Worm (Caenorhabditis elegans) whole organism, L3 larva: Measurements from ENCODE around the gene Y42A5A.1.

Source experiments
- R02D3.7 ChIP-seq: fragments of 150-350 bp; optimal IDR thresholded peaks from 2 replicates; lab custom pipeline; 2014; ENCODE audit warnings: missing biosample characterization, missing genetic modification characterization
- ZK546.5 ChIP-seq: sonication (generic microtip); optimal IDR thresholded peaks from 2 replicates; lab custom pipeline; 2017; ENCODE audit warnings: missing biosample characterization, missing genetic modification characterization
- aly-2 ChIP-seq: fragments of 150-350 bp; optimal IDR thresholded peaks from 2 replicates; lab custom pipeline; 2014; ENCODE audit warnings: missing biosample characterization, missing genetic modification characterization
- ama-1 ChIP-seq: fragments of 150-350 bp; optimal IDR thresholded peaks from 2 replicates; lab custom pipeline; 2018
- ceh-16 ChIP-seq: sonication (generic microtip); optimal IDR thresholded peaks from 2 replicates; lab custom pipeline; 2017; ENCODE audit warnings: missing biosample characterization, missing genetic modification characterization
- ceh-82 ChIP-seq: fragments of 150-350 bp; optimal IDR thresholded peaks from 2 replicates; lab custom pipeline; 2014; ENCODE audit warnings: missing biosample characterization, missing genetic modification characterization
- ceh-9 ChIP-seq: sonication (generic microtip); optimal IDR thresholded peaks from 2 replicates; lab custom pipeline; 2018; ENCODE audit warnings: missing biosample characterization, missing genetic modification characterization
- daf-12 ChIP-seq: fragments of 150-350 bp; optimal IDR thresholded peaks from 2 replicates; lab custom pipeline; 2014; ENCODE audit warnings: missing biosample characterization, missing genetic modification reagents, missing genetic modification characterization
- egl-27 ChIP-seq: sonication (generic microtip); optimal IDR thresholded peaks from 4 replicates; lab custom pipeline; 2017; ENCODE audit warnings: missing biosample characterization, missing genetic modification reagents, missing genetic modification characterization
- egl-5 ChIP-seq: fragments of 150-350 bp; optimal IDR thresholded peaks from 2 replicates; lab custom pipeline; 2017; ENCODE audit warnings: missing biosample characterization, missing genetic modification reagents, missing genetic modification characterization, inconsistent platforms
- elt-1 ChIP-seq: fragments of 150-350 bp; optimal IDR thresholded peaks from 2 replicates; lab custom pipeline; 2014; ENCODE audit warnings: missing biosample characterization, missing genetic modification characterization
- elt-2 ChIP-seq: sonication (generic microtip); optimal IDR thresholded peaks from 2 replicates; lab custom pipeline; 2016; ENCODE audit warnings: missing genetic modification reagents, mild to moderate bottlenecking, missing genetic modification characterization, missing compliant biosample characterization
- elt-3 ChIP-seq, 3 experiments: fragments of 150-350 bp in 1 of 3; sonication (generic microtip) in 2 of 3; optimal IDR thresholded peaks; 2 replicates in 2 of 3; 4 replicates in 1 of 3; lab custom pipeline; 2014 to 2017; ENCODE audit warnings: missing biosample characterization in 3 of 3, missing genetic modification characterization in 3 of 3
- eor-1 ChIP-seq, 2 experiments: fragments of 150-350 bp; optimal IDR thresholded peaks; 2 replicates each; lab custom pipeline; 2014 to 2018; ENCODE audit warnings: missing biosample characterization in 2 of 2, missing genetic modification characterization in 2 of 2
- fkh-10 ChIP-seq: sonication (generic microtip); optimal IDR thresholded peaks from 2 replicates; lab custom pipeline; 2017; ENCODE audit warnings: missing biosample characterization, missing genetic modification reagents, missing genetic modification characterization
- fkh-2 ChIP-seq: fragments of 150-350 bp; optimal IDR thresholded peaks from 2 replicates; lab custom pipeline; 2014; ENCODE audit warnings: missing biosample characterization, missing genetic modification reagents, missing genetic modification characterization
- fos-1 ChIP-seq: fragments of 150-350 bp; optimal IDR thresholded peaks from 2 replicates; lab custom pipeline; 2014; ENCODE audit warnings: missing biosample characterization, missing genetic modification characterization
- hmg-11 ChIP-seq: sonication (generic microtip); optimal IDR thresholded peaks from 2 replicates; lab custom pipeline; 2016; ENCODE audit warnings: missing genetic modification characterization, missing compliant biosample characterization
- jun-1 ChIP-seq: fragments of 150-350 bp; optimal IDR thresholded peaks from 2 replicates; lab custom pipeline; 2014; ENCODE audit warnings: missing biosample characterization, missing genetic modification reagents, missing genetic modification characterization
- lin-15B ChIP-seq: fragments of 150-350 bp; optimal IDR thresholded peaks from 2 replicates; lab custom pipeline; 2014; ENCODE audit warnings: missing biosample characterization, missing genetic modification characterization
- lin-39 ChIP-seq: fragments of 150-350 bp; optimal IDR thresholded peaks from 2 replicates; lab custom pipeline; 2018; ENCODE audit warnings: missing biosample characterization, missing genetic modification reagents, missing genetic modification characterization
- lsy-12 ChIP-seq: sonication (generic microtip); optimal IDR thresholded peaks from 2 replicates; lab custom pipeline; 2016; ENCODE audit warnings: mild to moderate bottlenecking, missing genetic modification characterization, missing compliant biosample characterization
- mdl-1 ChIP-seq: fragments of 150-350 bp; optimal IDR thresholded peaks from 2 replicates; lab custom pipeline; 2014; ENCODE audit warnings: missing biosample characterization, missing genetic modification characterization
- mml-1 ChIP-seq: fragments of 150-350 bp; sonication (generic microtip); optimal IDR thresholded peaks from 3 replicates; lab custom pipeline; 2014; ENCODE audit warnings: missing biosample characterization, missing genetic modification characterization
- nfya-1 ChIP-seq: sonication (generic microtip); optimal IDR thresholded peaks from 2 replicates; lab custom pipeline; 2017; ENCODE audit warnings: missing genetic modification characterization, mild to moderate bottlenecking, missing compliant biosample characterization, antibody characterized with exemption, moderate library complexity; ENCODE audit not compliant: insufficient read depth
- nhr-11 ChIP-seq: fragments of 150-350 bp; optimal IDR thresholded peaks from 2 replicates; lab custom pipeline; 2014; ENCODE audit warnings: missing biosample characterization, missing genetic modification characterization
- nhr-12 ChIP-seq: fragments of 150-350 bp; optimal IDR thresholded peaks from 2 replicates; lab custom pipeline; 2014; ENCODE audit warnings: missing biosample characterization, missing genetic modification characterization
- nhr-237 ChIP-seq: fragments of 150-350 bp; optimal IDR thresholded peaks from 2 replicates; lab custom pipeline; 2014; ENCODE audit warnings: missing biosample characterization, missing genetic modification characterization
- nhr-25 ChIP-seq: sonication (generic microtip); optimal IDR thresholded peaks from 2 replicates; lab custom pipeline; 2017; ENCODE audit warnings: missing biosample characterization, missing genetic modification characterization
- nhr-28 ChIP-seq: fragments of 150-350 bp; optimal IDR thresholded peaks from 2 replicates; lab custom pipeline; 2014; ENCODE audit warnings: missing biosample characterization, missing genetic modification characterization
- nhr-43 ChIP-seq: sonication (generic microtip); optimal IDR thresholded peaks from 2 replicates; lab custom pipeline; 2016; ENCODE audit warnings: mild to moderate bottlenecking, missing genetic modification characterization, missing compliant biosample characterization; ENCODE audit not compliant: poor library complexity, severe bottlenecking
- nhr-67 ChIP-seq: fragments of 150-350 bp; optimal IDR thresholded peaks from 2 replicates; lab custom pipeline; 2014; ENCODE audit warnings: missing biosample characterization, missing genetic modification characterization
- nhr-76 ChIP-seq: fragments of 150-350 bp; sonication (generic microtip); optimal IDR thresholded peaks from 5 replicates; lab custom pipeline; 2014; ENCODE audit warnings: missing biosample characterization, missing genetic modification characterization
- nhr-77 ChIP-seq: fragments of 150-350 bp; optimal IDR thresholded peaks from 2 replicates; lab custom pipeline; 2014; ENCODE audit warnings: missing biosample characterization, missing genetic modification characterization
- pha-4 ChIP-seq: fragments of 150-350 bp; optimal IDR thresholded peaks from 2 replicates; lab custom pipeline; 2014; ENCODE audit warnings: missing biosample characterization, missing genetic modification reagents, missing genetic modification characterization
- pqm-1 ChIP-seq: fragments of 150-350 bp; optimal IDR thresholded peaks from 2 replicates; lab custom pipeline; 2017; ENCODE audit warnings: missing biosample characterization, missing genetic modification characterization, inconsistent platforms
- sea-2 ChIP-seq: fragments of 150-350 bp; sonication (generic microtip); optimal IDR thresholded peaks from 4 replicates; lab custom pipeline; 2014; ENCODE audit warnings: missing biosample characterization, missing genetic modification reagents, missing genetic modification characterization
- skn-1 ChIP-seq: fragments of 150-350 bp; optimal IDR thresholded peaks from 2 replicates; lab custom pipeline; 2014; ENCODE audit warnings: missing biosample characterization, missing genetic modification characterization
- snpc-4 ChIP-seq: fragments of 150-350 bp; optimal IDR thresholded peaks from 2 replicates; lab custom pipeline; 2014; ENCODE audit warnings: missing biosample characterization, missing genetic modification characterization
- unc-39 ChIP-seq: sonication (generic microtip); optimal IDR thresholded peaks from 4 replicates; lab custom pipeline; 2017; ENCODE audit warnings: missing biosample characterization, missing genetic modification characterization
- unc-62 ChIP-seq: fragments of 150-350 bp; sonication (generic microtip); optimal IDR thresholded peaks from 4 replicates; lab custom pipeline; 2014; ENCODE audit warnings: missing biosample characterization, missing genetic modification reagents, missing genetic modification characterization
- zag-1 ChIP-seq: fragments of 150-350 bp; optimal IDR thresholded peaks from 2 replicates; lab custom pipeline; 2014; ENCODE audit warnings: missing biosample characterization, missing genetic modification characterization

Y42A5A.1 gene

ce11 chrV:11078104-11078724 lies 9.5 kb upstream of the Y42A5A.1 start, which contains the start of gene act-2 (continued):
- TF ChIP-seq nhr-77 = no peak
- no peak for TF ChIP-seq nhr-67
- TF ChIP-seq lin-39 (tag; lab: Kevin White, UChicago) = peak; percentile 74

ce11 chrV:11078874-11079273 lies 8.9 kb upstream of the Y42A5A.1 start:
- TF ChIP-seq sea-2 = no peak
- no peak for TF ChIP-seq nhr-12 (tag; lab: Kevin White, UChicago)
- no peak for TF ChIP-seq ama-1 (lab: Kevin White, UChicago)
- TF ChIP-seq ceh-16 (tag; lab: Kevin White, UChicago) = no peak
- no peak for TF ChIP-seq nhr-76 (tag; lab: Kevin White, UChicago)
- TF ChIP-seq eor-1 (tag; optimal IDR thresholded peaks at IDR 0.05; lab: Kevin White, UChicago) = no peak
- TF ChIP-seq nhr-25 (tag; lab: Kevin White, UChicago) = no peak
- TF ChIP-seq R02D3.7 = no peak
- TF ChIP-seq nhr-28 = no peak
- no peak for TF ChIP-seq aly-2
- no peak for TF ChIP-seq skn-1
- no peak for TF ChIP-seq ceh-82 (tag; lab: Kevin White, UChicago)
- no peak for TF ChIP-seq elt-1 (tag; lab: Kevin White, UChicago)
- TF ChIP-seq zag-1 = no peak
- no peak for TF ChIP-seq egl-5
- TF ChIP-seq elt-2 (tag; lab: Kevin White, UChicago) = no peak
- TF ChIP-seq nfya-1 = no peak
- TF ChIP-seq unc-62 (GFP tag; lab: Kevin White, UChicago) = no peak
- TF ChIP-seq nhr-77 = no peak

ce11 chrV:11080345-11081102 lies 7.2 kb upstream of the Y42A5A.1 start, which contains the start of gene act-1:
act-1 (plus strand) TSS chrV:11081052.
- TF ChIP-seq nhr-28 (no peak), eor-1 (tag; optimal IDR thresholded peaks at IDR 0.05; lab: Kevin White, UChicago) (no peak), elt-3 (tag; optimal IDR thresholded peaks at IDR 0.05; lab: Kevin White, UChicago) (no peak), nhr-76 (tag; lab: Kevin White, UChicago) (no peak), ZK546.5 (no peak), hmg-11 (tag; lab: Kevin White, UChicago) (peak; percentile 31), fos-1 (peak; percentile 32), ama-1 (lab: Kevin White, UChicago) (peak; percentile 6), lin-15B (no peak), pha-4 (tag; lab: Kevin White, UChicago) (peak; percentile 44), nhr-67 (no peak), ceh-9 (tag; lab: Kevin White, UChicago) (no peak), nfya-1 (peak; percentile 80), elt-2 (tag; lab: Kevin White, UChicago) (peak; percentile 89), jun-1 (tag; lab: Kevin White, UChicago) (peak; percentile 40), pqm-1 (tag; lab: Kevin White, UChicago) (peak; percentile 78), nhr-11 (tag; lab: Kevin White, UChicago) (peak; percentile 65)
- TF ChIP-seq, all 47 proteins: peak for 9

- no peak for TF ChIP-seq elt-1 (tag; lab: Kevin White, UChicago)
- TF ChIP-seq nhr-67 = no peak
- no peak for TF ChIP-seq lsy-12
- TF ChIP-seq nhr-28 = no peak
- no peak for TF ChIP-seq nhr-237
- TF ChIP-seq elt-2 (tag; lab: Kevin White, UChicago) = no peak
- TF ChIP-seq egl-5 = no peak
- TF ChIP-seq unc-39 (tag; lab: Kevin White, UChicago) = no peak
- no peak for TF ChIP-seq daf-12 (tag; lab: Kevin White, UChicago)
- no peak for TF ChIP-seq ceh-82 (tag; lab: Kevin White, UChicago)
- no peak for TF ChIP-seq mml-1 (tag; lab: Kevin White, UChicago)
- peak; percentile 12 for TF ChIP-seq nfya-1
- no peak for TF ChIP-seq R02D3.7
- TF ChIP-seq fkh-10 (GFP tag; lab: Kevin White, UChicago) = no peak
- TF ChIP-seq elt-3 (tag; optimal IDR thresholded peaks at IDR 0.05; lab: Kevin White, UChicago) = no peak
- no peak for TF ChIP-seq pqm-1 (tag; lab: Kevin White, UChicago)
- TF ChIP-seq eor-1 (tag; optimal IDR thresholded peaks at IDR 0.05; lab: Kevin White, UChicago) = no peak
- no peak for TF ChIP-seq skn-1
- no peak for TF ChIP-seq mdl-1 (tag; lab: Kevin White, UChicago)
- TF ChIP-seq aly-2 = no peak
- TF ChIP-seq nhr-11 (tag; lab: Kevin White, UChicago) = peak; percentile 90
- no peak for TF ChIP-seq ceh-16 (tag; lab: Kevin White, UChicago)
- no peak for TF ChIP-seq unc-62 (GFP tag; lab: Kevin White, UChicago)
- TF ChIP-seq fos-1 = no peak
- TF ChIP-seq sea-2 = no peak
- peak; percentile 75 for TF ChIP-seq ama-1 (lab: Kevin White, UChicago)
- TF ChIP-seq ZK546.5 = no peak
- no peak for TF ChIP-seq hmg-11 (tag; lab: Kevin White, UChicago)
- no peak for TF ChIP-seq fkh-2 (tag; lab: Kevin White, UChicago)
- no peak for TF ChIP-seq nhr-43
- no peak for TF ChIP-seq egl-27
- no peak for TF ChIP-seq snpc-4
- no peak for TF ChIP-seq nhr-12 (tag; lab: Kevin White, UChicago)
- TF ChIP-seq pha-4 (tag; lab: Kevin White, UChicago) = peak; percentile 36
- TF ChIP-seq nhr-76 (tag; lab: Kevin White, UChicago) = no peak
Observed at ce11 chrV:11082475-11082874, 5.3 kb upstream of the Y42A5A.1 start.
